Fruit fly (Drosophila melanogaster): ENCODE measurements around the gene CG42750.
A peak's percentile ranks its signal among the peaks of the same experiment; 100 is the strongest.

CG42750 gene

DNA sequence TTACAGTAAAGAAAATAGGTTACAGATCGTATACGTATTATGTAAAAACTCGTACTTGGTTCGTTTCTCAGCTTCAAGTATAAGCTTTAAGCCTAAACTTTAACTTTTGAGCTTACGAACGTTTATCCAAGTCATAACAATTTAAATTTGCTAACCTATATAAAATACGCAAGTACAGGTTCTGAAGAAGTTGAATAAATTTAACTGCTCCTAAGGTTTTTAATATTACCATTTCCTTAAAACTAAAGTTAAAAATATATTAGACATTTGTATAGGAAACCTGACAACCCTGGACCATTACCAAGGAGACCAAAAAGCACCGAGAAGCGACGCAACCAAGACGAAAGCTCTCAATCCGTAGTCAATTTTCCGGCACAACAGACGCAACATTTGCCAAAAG, 155.9 kb downstream of the CG42750 start, which contains the start of gene CG5758 (continued):
- TF ChIP-seq hbn (GFP tag; IDR thresholded peaks at IDR 0.05; ENCODE audit: partially characterized antibody) (no peak), repo (GFP tag; optimal IDR thresholded peaks at IDR 0.05) (no peak), CG10543 (GFP tag; optimal IDR thresholded peaks at IDR 0.05) (no peak), Hr3 (GFP tag; optimal IDR thresholded peaks at IDR 0.05) (no peak), al (GFP tag; IDR thresholded peaks at IDR 0.05) (no peak), CG12236 (GFP tag; optimal IDR thresholded peaks at IDR 0.05) (no peak), sens-2 (GFP tag; IDR thresholded peaks at IDR 0.05) (no peak), CG10654 (GFP tag; optimal IDR thresholded peaks at IDR 0.05) (no peak), bab2 (GFP tag; optimal IDR thresholded peaks at IDR 0.05) (no peak), B-H2 (GFP tag; optimal IDR thresholded peaks at IDR 0.05) (peak; percentile 31), CG6689 (GFP tag; IDR thresholded peaks at IDR 0.05) (0 out of 2 replicates have a peak, but pooled peaks have one; percentile 6), Sin3A (optimal IDR thresholded peaks at IDR 0.05) (no peak), gro (GFP tag; optimal IDR thresholded peaks at IDR 0.05) (peak; percentile 38), CG15514 (GFP tag; optimal IDR thresholded peaks at IDR 0.05) (peak; percentile 51), scrt (GFP tag; optimal IDR thresholded peaks at IDR 0.05) (no peak), CG10147 (GFP tag; optimal IDR thresholded peaks at IDR 0.05) (peak; percentile 49), CG1832 (GFP tag; optimal IDR thresholded peaks at IDR 0.05) (no peak), CG31224 (GFP tag; IDR thresholded peaks at IDR 0.05) (no peak), CG3726 (GFP tag; IDR thresholded peaks at IDR 0.05) (no peak), CG30403 (GFP tag; optimal IDR thresholded peaks at IDR 0.05) (peak; percentile 36), CG15601 (tag; optimal IDR thresholded peaks at IDR 0.05) (no peak), CTCF (GFP tag; optimal IDR thresholded peaks at IDR 0.05) (peak; percentile 75), Dbx (GFP tag; IDR thresholded peaks at IDR 0.05) (no peak; the same call in 2 of the 3 replicates), seq (GFP tag; IDR thresholded peaks at IDR 0.05) (no peak), chif (GFP tag; optimal IDR thresholded peaks at IDR 0.05) (no peak), CG11723 (GFP tag; optimal IDR thresholded peaks at IDR 0.05) (no peak), Hr39 (optimal IDR thresholded peaks at IDR 0.05) (no peak), Drgx (GFP tag; IDR thresholded peaks at IDR 0.05) (no peak), az2 (GFP tag; optimal IDR thresholded peaks at IDR 0.05) (no peak), CG16815 (GFP tag; optimal IDR thresholded peaks at IDR 0.05) (no peak), Elba2 (GFP tag; optimal IDR thresholded peaks at IDR 0.05) (no peak), croc (GFP tag; conservative IDR thresholded peaks at IDR 0.05) (no peak), hb (GFP tag; IDR thresholded peaks at IDR 0.05; ENCODE audit: partially characterized antibody) (no peak), CG15073 (GFP tag; optimal IDR thresholded peaks at IDR 0.05) (no peak), CG10274 (GFP tag; optimal IDR thresholded peaks at IDR 0.05) (no peak), ase (GFP tag; IDR thresholded peaks at IDR 0.05) (no peak), grn (GFP tag; optimal IDR thresholded peaks at IDR 0.05) (no peak), CG5180 (GFP tag; optimal IDR thresholded peaks at IDR 0.05) (peak; percentile 57), CG12071 (GFP tag; optimal IDR thresholded peaks at IDR 0.05) (no peak), CG34224 (GFP tag; IDR thresholded peaks at IDR 0.05; ENCODE audit: partially characterized antibody) (no peak), Eip74EF (GFP tag; optimal IDR thresholded peaks at IDR 0.05) (no peak), gem (tag; optimal IDR thresholded peaks at IDR 0.05) (peak; percentile 44), Rfx (GFP tag; IDR thresholded peaks at IDR 0.05) (peak; percentile 28; the same call in 1 of the 2 replicates), Tbp (GFP tag; optimal IDR thresholded peaks at IDR 0.05) (no peak), CG3847 (GFP tag; IDR thresholded peaks at IDR 0.05) (no peak), knrl (GFP tag; IDR thresholded peaks at IDR 0.05; ENCODE audit: partially characterized antibody) (no peak), Hr51 (GFP tag; optimal IDR thresholded peaks at IDR 0.05) (peak in 1 of 2 experiments; percentile 57), CG10321 (GFP tag; IDR thresholded peaks at IDR 0.05) (no peak), CG11696 (GFP tag; IDR thresholded peaks at IDR 0.05) (no peak), CG11456 (GFP tag; IDR thresholded peaks at IDR 0.05) (no peak), CG9437 (GFP tag; optimal IDR thresholded peaks at IDR 0.05) (peak; percentile 24), phol (tag; optimal IDR thresholded peaks at IDR 0.05) (no peak), Dref (GFP tag; IDR thresholded peaks at IDR 0.05) (no peak)

Measured in whole organism, embryonic.